Worm (Caenorhabditis elegans): ENCODE measurements around the gene F54D5.23.

Gene F54D5.23

ce11 chrII:11595368-11595996, 26.4 kb upstream of the F54D5.23 start, which contains the start of gene gfat-1:
Gene gfat-1, minus strand, starts transcription at chrII:11595418.
- TF ChIP-seq unc-120 (tag; optimal IDR thresholded peaks at IDR 0.05; ENCODE audit: poor library complexity, severe bottlenecking) (peak; percentile 78), ham-2 (GFP tag; optimal IDR thresholded peaks at IDR 0.05) (no peak), elt-1 (tag; optimal IDR thresholded peaks at IDR 0.05; ENCODE audit: borderline replicate concordance, insufficient read depth) (peak; percentile 26)

- TF ChIP-seq nhr-237 (tag; optimal IDR thresholded peaks at IDR 0.05), result no peak
- no peak for TF ChIP-seq elt-1 (tag; optimal IDR thresholded peaks at IDR 0.05; ENCODE audit: borderline replicate concordance, insufficient read depth)
- no peak for TF ChIP-seq M03D4.4 (tag; optimal IDR thresholded peaks at IDR 0.05)
- no peak for TF ChIP-seq tbx-8 (GFP tag; optimal IDR thresholded peaks at IDR 0.05)
- no peak for TF ChIP-seq lin-13 (tag; optimal IDR thresholded peaks at IDR 0.05)
- TF ChIP-seq mab-5 (tag; optimal IDR thresholded peaks at IDR 0.05), result no peak
- TF ChIP-seq ceh-39 (tag; optimal IDR thresholded peaks at IDR 0.05), result no peak
- TF ChIP-seq lin-32 (GFP tag; optimal IDR thresholded peaks at IDR 0.05), result no peak
- TF ChIP-seq mls-2 (tag; optimal IDR thresholded peaks at IDR 0.05), result no peak
- TF ChIP-seq blmp-1 (tag; optimal IDR thresholded peaks at IDR 0.05), result no peak
- TF ChIP-seq nhr-28 (tag; optimal IDR thresholded peaks at IDR 0.05), result no peak
- no peak for TF ChIP-seq nhr-2 (tag; optimal IDR thresholded peaks at IDR 0.05)
- no peak for TF ChIP-seq unc-120 (tag; optimal IDR thresholded peaks at IDR 0.05; ENCODE audit: poor library complexity, severe bottlenecking)
- TF ChIP-seq sptf-1 (tag; optimal IDR thresholded peaks at IDR 0.05), result no peak
- no peak for TF ChIP-seq cnd-1 (tag; optimal IDR thresholded peaks at IDR 0.05)
- no peak for TF ChIP-seq ceh-83 (GFP tag; optimal IDR thresholded peaks at IDR 0.05)
- TF ChIP-seq unc-39 (tag; optimal IDR thresholded peaks at IDR 0.05), result no peak
- no peak for TF ChIP-seq unc-62 (GFP tag; optimal IDR thresholded peaks at IDR 0.05)
These were observed 22.9 kb upstream of the F54D5.23 start, which contains the start of gene F07A11.1 for ce11 chrII:11592023-11592422. Gene F07A11.1, minus strand, starts transcription at chrII:11592123.

ce11 chrII:11591558-11591957, 22.5 kb upstream of the F54D5.23 start:
- TF ChIP-seq zip-8 (tag; optimal IDR thresholded peaks at IDR 0.05), result no peak
- TF ChIP-seq lsy-2 (tag; optimal IDR thresholded peaks at IDR 0.05), result no peak
- no peak for TF ChIP-seq ceh-83 (GFP tag; optimal IDR thresholded peaks at IDR 0.05)
- no peak for TF ChIP-seq drap-1 (GFP tag; optimal IDR thresholded peaks at IDR 0.05)
- TF ChIP-seq ham-2 (GFP tag; optimal IDR thresholded peaks at IDR 0.05), result no peak

ce11 chrII:11588304-11588703, 19.2 kb upstream of the F54D5.23 start:
- TF ChIP-seq ceh-39 (tag; optimal IDR thresholded peaks at IDR 0.05) (no peak), nhr-28 (tag; optimal IDR thresholded peaks at IDR 0.05) (no peak), snpc-4 (tag; optimal IDR thresholded peaks at IDR 0.05) (no peak), ham-2 (GFP tag; optimal IDR thresholded peaks at IDR 0.05) (no peak), nhr-12 (tag; optimal IDR thresholded peaks at IDR 0.05) (no peak), unc-39 (tag; optimal IDR thresholded peaks at IDR 0.05) (no peak), nhr-76 (tag; optimal IDR thresholded peaks at IDR 0.05) (no peak)

ce11 chrII:11582698-11583097, 13.6 kb upstream of the F54D5.23 start, which contains the start of gene ints-7:
Gene ints-7, plus strand, starts transcription at chrII:11582849.
- TF ChIP-seq nhr-76 (tag; optimal IDR thresholded peaks at IDR 0.05) (no peak), mab-5 (tag; optimal IDR thresholded peaks at IDR 0.05) (no peak), nhr-12 (tag; optimal IDR thresholded peaks at IDR 0.05) (no peak), hlh-1 (tag; optimal IDR thresholded peaks at IDR 0.05) (no peak), bed-3 (GFP tag; optimal IDR thresholded peaks at IDR 0.05) (no peak), pha-4 (tag; optimal IDR thresholded peaks at IDR 0.05) (no peak), cnd-1 (tag; optimal IDR thresholded peaks at IDR 0.05) (no peak), mls-2 (tag; optimal IDR thresholded peaks at IDR 0.05) (no peak), nhr-28 (tag; optimal IDR thresholded peaks at IDR 0.05) (no peak), sptf-1 (tag; optimal IDR thresholded peaks at IDR 0.05) (no peak), elt-3 (tag; optimal IDR thresholded peaks at IDR 0.05) (no peak), unc-39 (tag; optimal IDR thresholded peaks at IDR 0.05) (no peak), ces-1 (GFP tag; optimal IDR thresholded peaks at IDR 0.05) (no peak), unc-62 (GFP tag; optimal IDR thresholded peaks at IDR 0.05) (no peak), ceh-39 (tag; optimal IDR thresholded peaks at IDR 0.05) (no peak), M03D4.4 (tag; optimal IDR thresholded peaks at IDR 0.05) (no peak), mep-1 (tag; optimal IDR thresholded peaks at IDR 0.05) (no peak), unc-120 (tag; optimal IDR thresholded peaks at IDR 0.05; ENCODE audit: poor library complexity, severe bottlenecking) (no peak), lin-13 (tag; optimal IDR thresholded peaks at IDR 0.05) (no peak)
